Fruit fly (Drosophila melanogaster): Measurements from ENCODE around the gene Hand.

Hand gene

DNA sequence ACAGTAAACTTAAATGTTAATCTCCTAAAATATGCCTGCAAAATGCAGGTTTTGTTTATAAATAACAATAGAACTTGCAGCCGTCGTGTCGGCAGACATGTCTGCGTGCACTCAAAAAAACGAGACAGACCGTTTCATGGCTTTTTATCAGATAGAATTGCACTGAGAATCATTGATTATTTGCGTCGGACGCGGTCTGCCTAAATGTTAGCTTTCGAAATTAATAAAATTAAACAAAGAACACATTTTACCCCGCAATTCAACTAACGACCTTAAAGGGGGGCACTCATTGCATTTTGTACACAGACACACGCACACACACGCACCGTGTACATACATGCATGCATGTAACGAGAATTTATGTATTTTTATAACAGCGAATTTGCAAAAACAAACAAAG, 18.3 kb downstream of the Hand start:
- no peak for TF ChIP-seq Myc (optimal IDR thresholded peaks at IDR 0.05)

DNA sequence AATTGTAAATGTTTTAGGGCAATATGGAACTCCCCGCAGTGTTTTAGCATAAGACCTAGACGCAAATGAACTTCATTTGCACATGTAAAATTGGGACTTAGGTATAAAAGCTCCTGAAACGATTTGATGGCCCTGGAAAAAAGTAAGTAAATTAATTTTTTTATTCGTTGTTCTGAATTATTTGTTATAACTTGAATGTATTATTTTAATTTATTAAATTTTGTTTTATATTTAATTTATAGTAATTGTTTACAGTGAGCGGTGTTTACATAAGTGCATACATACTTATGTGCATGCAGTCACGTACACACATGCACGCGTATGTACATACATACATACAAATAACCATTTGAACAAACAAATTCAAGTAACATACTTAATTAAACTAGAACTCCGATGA, 18.7 kb downstream of the Hand start:
- TF ChIP-seq h (optimal IDR thresholded peaks at IDR 0.05) (no peak), insv (optimal IDR thresholded peaks at IDR 0.05) (no peak), Sin3A (optimal IDR thresholded peaks at IDR 0.05) (no peak), psq (optimal IDR thresholded peaks at IDR 0.05) (no peak), Myc (optimal IDR thresholded peaks at IDR 0.05) (no peak), ttk (optimal IDR thresholded peaks at IDR 0.05) (no peak)

DNA sequence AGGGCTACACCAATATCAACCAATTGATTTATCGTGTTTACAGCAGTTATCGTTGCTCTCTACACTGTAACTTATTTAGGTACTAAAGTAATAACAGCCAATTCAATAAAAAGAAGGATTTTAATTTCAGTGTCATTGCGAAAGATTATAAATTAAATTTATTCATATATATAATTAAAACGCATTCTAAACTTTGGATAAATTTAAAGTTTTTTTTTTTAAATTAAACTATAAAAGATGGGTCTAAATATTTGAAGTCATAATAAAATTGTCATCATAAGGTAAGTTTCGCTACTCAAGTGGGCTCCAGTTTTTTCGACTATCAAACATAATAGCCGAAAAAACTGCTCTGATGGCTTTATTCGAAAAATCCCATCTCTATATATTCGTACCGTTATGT, 23.0 kb downstream of the Hand start, which contains the start of gene trk:
Gene trk, minus strand, starts transcription at position 101 of the 400 bp plus-strand sequence.
- TF ChIP-seq Myc (optimal IDR thresholded peaks at IDR 0.05) (no peak), h (optimal IDR thresholded peaks at IDR 0.05) (no peak), insv (optimal IDR thresholded peaks at IDR 0.05) (no peak), ttk (optimal IDR thresholded peaks at IDR 0.05) (no peak), Sin3A (optimal IDR thresholded peaks at IDR 0.05) (no peak), psq (optimal IDR thresholded peaks at IDR 0.05) (no peak)

DNA sequence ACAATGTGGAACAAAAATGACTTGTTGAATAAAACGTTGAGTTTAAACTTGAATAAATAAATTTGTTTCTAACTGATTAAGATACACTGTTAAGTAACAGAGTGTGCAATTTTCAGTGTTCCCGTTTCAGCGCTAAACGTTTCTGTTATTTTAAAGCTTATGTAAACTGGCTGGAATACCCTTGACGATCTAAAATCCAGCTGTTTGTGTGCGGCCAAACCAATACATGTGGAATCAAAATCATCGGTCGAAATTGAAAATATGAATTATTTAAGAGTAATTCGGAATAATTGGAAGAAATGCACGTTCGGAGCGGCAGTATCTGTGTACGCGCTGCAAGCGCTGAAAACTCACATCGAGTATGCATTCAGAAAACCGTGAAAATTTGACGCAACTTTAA, 25.3 kb downstream of the Hand start, which contains the start of gene Mulk:
Gene Mulk, plus strand, starts transcription at position 198 of the 400 bp plus-strand sequence.
- TF ChIP-seq ttk (optimal IDR thresholded peaks at IDR 0.05) (no peak), Myc (optimal IDR thresholded peaks at IDR 0.05) (no peak), h (optimal IDR thresholded peaks at IDR 0.05) (no peak), Sin3A (optimal IDR thresholded peaks at IDR 0.05) (no peak), insv (optimal IDR thresholded peaks at IDR 0.05) (no peak), psq (optimal IDR thresholded peaks at IDR 0.05) (no peak)

DNA sequence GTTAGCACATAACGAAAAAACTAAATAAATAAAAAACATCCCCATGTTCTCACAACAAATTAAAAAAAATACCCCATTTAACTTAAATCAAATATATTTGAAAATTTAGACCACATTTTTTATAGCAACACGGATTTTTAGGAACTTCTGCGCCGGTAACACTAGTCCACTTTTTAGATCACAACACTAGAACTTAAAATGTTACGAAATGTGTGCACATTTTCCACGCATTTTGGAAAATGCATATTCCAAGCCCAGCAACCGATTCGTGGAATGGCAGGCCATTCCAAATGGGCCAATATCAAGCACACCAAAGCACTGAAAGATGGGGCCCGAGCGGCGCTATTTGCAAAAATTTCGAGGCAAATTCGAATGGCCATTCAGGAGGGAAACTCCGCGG, 26.5 kb downstream of the Hand start, which contains the start of gene CG4957:
Gene CG4957, plus strand, starts transcription at position 185 of the 400 bp plus-strand sequence.
- TF ChIP-seq Myc (optimal IDR thresholded peaks at IDR 0.05) (no peak), insv (optimal IDR thresholded peaks at IDR 0.05) (no peak), Sin3A (optimal IDR thresholded peaks at IDR 0.05) (no peak), h (optimal IDR thresholded peaks at IDR 0.05) (no peak), ttk (optimal IDR thresholded peaks at IDR 0.05) (no peak), psq (optimal IDR thresholded peaks at IDR 0.05) (no peak)

DNA sequence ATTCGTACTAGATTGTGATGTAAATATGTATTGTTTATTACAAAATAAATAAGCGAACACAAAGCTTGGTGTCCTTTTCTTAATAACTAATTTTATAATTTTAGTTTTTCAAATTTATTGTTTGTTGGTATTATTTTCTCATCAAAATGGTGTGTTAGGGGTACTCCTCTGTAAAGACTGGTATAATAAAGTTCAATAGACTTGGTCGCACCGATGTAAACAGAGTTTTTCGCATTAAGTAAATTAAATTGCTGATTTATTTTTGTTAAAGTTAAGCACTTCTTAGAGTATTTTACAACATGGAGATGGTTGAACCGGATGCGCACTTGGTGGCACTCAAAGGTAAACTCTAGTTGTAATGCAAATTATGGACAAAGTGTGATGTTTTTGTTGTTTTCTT, 28.7 kb downstream of the Hand start, which contains the start of gene CG4953:
Gene CG4953, plus strand, starts transcription at position 193 of the 400 bp plus-strand sequence.
- TF ChIP-seq Sin3A (optimal IDR thresholded peaks at IDR 0.05) (no peak), psq (optimal IDR thresholded peaks at IDR 0.05) (no peak), h (optimal IDR thresholded peaks at IDR 0.05) (no peak), insv (optimal IDR thresholded peaks at IDR 0.05) (no peak), Myc (optimal IDR thresholded peaks at IDR 0.05) (no peak), ttk (optimal IDR thresholded peaks at IDR 0.05) (no peak)

DNA sequence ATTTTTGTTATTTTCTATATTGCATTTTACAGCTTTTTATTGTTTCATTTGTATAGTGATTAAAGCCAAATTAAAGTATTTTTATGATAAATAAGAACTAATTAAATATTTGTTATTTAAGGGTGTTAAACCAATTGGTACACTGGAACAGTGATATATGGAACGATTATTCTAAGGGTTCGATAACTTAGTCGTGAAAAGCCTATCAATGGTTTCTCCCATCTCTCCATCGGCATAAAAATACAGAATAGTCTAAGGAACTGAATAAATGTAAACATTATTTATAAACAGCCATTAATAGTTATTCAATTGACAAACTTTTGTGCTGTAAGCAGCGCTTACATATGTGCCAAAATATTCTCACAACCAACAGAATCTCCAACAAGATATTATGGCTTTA, 30.1 kb downstream of the Hand start, which contains the start of gene Mob3:
Gene Mob3, plus strand, starts transcription at position 208 of the 400 bp plus-strand sequence.
- no peak for TF ChIP-seq Sin3A (optimal IDR thresholded peaks at IDR 0.05)
- no peak for TF ChIP-seq psq (optimal IDR thresholded peaks at IDR 0.05)
- TF ChIP-seq ttk (optimal IDR thresholded peaks at IDR 0.05): no peak
- no peak for TF ChIP-seq h (optimal IDR thresholded peaks at IDR 0.05)
- no peak for TF ChIP-seq insv (optimal IDR thresholded peaks at IDR 0.05)
- no peak for TF ChIP-seq Myc (optimal IDR thresholded peaks at IDR 0.05)

DNA sequence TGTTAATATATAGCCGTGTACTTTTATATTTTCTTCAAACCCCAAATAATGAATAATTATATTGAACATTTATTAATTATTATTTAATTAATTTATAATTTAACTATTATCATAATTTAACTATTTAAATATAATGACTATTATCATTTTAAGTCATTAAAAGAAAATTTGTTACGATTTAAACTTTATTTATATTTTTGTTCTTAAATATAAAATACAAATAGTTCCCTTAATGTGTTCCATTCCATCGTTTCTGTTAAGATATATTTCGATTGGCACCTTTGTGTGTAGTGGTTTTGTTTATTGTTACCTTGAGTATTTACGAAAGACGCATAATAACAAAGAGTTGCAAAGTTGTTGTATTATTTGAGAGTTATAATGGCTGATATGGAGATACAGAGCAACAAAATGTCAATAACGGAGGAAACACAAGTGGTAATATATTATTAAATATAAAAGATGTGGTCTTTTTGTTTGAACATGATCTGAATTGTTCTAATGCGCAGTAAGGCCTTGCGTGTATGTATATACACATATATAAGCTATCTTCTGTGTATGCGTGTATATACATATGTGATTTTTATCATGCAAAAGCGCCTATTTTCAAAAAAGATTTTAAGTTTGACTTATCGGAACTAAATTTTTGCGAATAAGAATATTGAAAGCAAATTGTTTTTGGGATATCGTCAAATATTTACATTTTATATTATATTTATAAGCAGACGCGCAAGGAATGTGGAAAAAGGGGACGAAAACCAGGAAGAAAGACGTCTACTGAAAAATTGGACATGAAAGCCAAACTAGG, 31.2 kb downstream of the Hand start, which contains the start of gene REPTOR-BP:
Gene REPTOR-BP, plus strand, starts transcription at position 296 of the 805 bp plus-strand sequence.
- TF ChIP-seq Myc (optimal IDR thresholded peaks at IDR 0.05) (no peak), insv (optimal IDR thresholded peaks at IDR 0.05) (no peak), Sin3A (optimal IDR thresholded peaks at IDR 0.05) (no peak)

DNA sequence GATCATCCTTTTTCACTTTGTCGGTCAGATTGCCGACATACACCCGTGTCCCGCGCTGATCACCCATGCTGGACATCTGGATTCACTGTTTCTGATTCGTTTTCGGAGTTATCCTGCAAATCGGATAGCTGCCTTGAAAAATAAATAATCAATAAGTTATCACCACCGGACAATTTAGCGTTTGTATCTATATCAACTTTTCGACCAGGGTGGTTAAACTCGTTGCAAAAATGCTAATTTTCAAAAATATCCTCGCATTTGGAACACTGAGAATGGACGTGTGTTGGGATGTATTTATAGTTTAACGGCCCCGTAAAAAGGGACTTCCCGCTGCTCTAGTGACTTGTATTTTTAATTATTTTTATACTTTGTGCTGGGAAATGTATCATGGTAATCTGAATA, 31.8 kb downstream of the Hand start, which contains the start of gene Rsf1:
Gene Rsf1, minus strand, starts transcription at position 212 of the 402 bp plus-strand sequence.
- TF ChIP-seq h (optimal IDR thresholded peaks at IDR 0.05) (no peak), Myc (optimal IDR thresholded peaks at IDR 0.05) (no peak), psq (optimal IDR thresholded peaks at IDR 0.05) (no peak), insv (optimal IDR thresholded peaks at IDR 0.05) (no peak), Sin3A (optimal IDR thresholded peaks at IDR 0.05) (no peak), ttk (optimal IDR thresholded peaks at IDR 0.05) (no peak)

DNA sequence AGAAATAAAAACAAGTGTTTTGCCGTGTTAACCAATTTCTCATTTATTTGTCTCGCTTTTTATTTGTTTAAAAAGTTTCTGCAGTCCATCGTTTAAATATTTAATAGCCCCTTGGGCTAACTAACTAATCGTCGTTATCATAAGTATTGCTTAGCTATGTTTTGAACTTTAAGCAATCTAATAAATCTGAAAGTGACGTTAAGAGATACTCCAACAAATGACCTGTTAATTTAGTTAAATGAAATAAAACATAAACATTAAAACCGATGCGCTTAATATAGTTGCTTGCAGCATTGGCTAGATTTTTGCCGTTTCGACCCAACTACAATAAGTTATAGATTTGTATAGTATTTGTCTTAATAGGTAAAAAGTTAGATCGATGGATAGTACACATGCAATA, 33.4 kb downstream of the Hand start:
- TF ChIP-seq Sin3A (optimal IDR thresholded peaks at IDR 0.05): no peak
- TF ChIP-seq Myc (optimal IDR thresholded peaks at IDR 0.05): no peak

DNA sequence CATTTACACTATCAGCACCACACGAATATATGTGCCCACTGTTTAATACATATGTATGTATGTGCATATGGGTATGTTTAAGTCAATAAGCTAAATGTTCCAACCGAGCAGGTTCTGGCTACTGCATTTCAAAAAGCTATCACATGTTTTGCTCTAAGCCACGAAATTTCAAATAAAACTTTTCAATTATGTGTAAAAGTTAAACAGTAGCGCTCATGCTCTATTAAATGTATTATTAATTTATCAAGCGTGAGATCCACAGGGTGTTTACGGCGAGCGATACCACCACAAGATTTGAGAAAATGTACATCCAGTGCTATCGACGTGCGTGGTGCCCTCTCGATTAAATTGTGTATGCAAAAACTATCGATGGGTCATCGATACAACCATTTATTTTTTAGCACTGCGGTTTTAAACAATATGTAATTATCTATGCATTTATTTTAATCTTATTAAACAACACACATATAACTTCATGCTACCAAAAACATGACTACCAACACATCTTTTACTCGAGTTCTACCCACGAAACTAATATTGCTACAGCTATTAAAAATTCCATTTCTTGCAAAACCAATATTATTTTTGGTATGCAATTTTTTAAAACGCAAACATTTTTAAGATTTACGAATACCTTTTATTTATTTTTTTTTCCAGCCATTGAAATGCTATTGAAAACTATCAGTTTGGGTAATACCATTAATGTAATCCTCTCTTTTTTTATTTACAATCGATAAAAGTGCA, 34.3 kb downstream of the Hand start, which contains the start of gene Pten:
Gene Pten, minus strand, starts transcription at position 300 of the 744 bp plus-strand sequence.
- TF ChIP-seq ttk (optimal IDR thresholded peaks at IDR 0.05): no peak
- no peak for TF ChIP-seq insv (optimal IDR thresholded peaks at IDR 0.05)
- TF ChIP-seq psq (optimal IDR thresholded peaks at IDR 0.05): no peak
- TF ChIP-seq Myc (optimal IDR thresholded peaks at IDR 0.05): no peak
- no peak for TF ChIP-seq Sin3A (optimal IDR thresholded peaks at IDR 0.05)
- no peak for TF ChIP-seq h (optimal IDR thresholded peaks at IDR 0.05)
